Worm (Caenorhabditis elegans): Measurements from ENCODE around the gene str-182.

ce11 chrV:10244018-10244720 is 10.9 kb upstream of the str-182 start:
- TF ChIP-seq dao-5 (tag; optimal IDR thresholded peaks at IDR 0.05) (no peak), him-1 (tag; optimal IDR thresholded peaks at IDR 0.05) (no peak)

All from whole organism, L4/young adult.